Fruit fly (Drosophila melanogaster) whole organism, embryonic: ENCODE data around the gene CG34429.
A peak's percentile ranks its signal among the peaks of the same experiment; 100 is the strongest.

Experiments
- Abd-B ChIP-seq: fragments of 200-800 bp; sonication (Bioruptor generic); optimal IDR thresholded peaks from 2 replicates; lab custom pipeline; 2018; ENCODE audit warnings: missing biosample characterization, mild to moderate bottlenecking, missing genetic modification characterization, moderate library complexity
- Adf1 ChIP-seq: fragments of 200-800 bp; sonication (Bioruptor generic); IDR thresholded peaks from 2 replicates; pipeline ENCODE4 v1.3.6; 2022; ENCODE audit warnings: missing biosample characterization, missing genetic modification characterization
- CG10267 ChIP-seq: fragments of 200-800 bp; sonication (Bioruptor generic); optimal IDR thresholded peaks from 2 replicates; lab custom pipeline; 2018; ENCODE audit warnings: missing biosample characterization, mild to moderate bottlenecking, missing genetic modification characterization, moderate library complexity
- CG10543 ChIP-seq: fragments of 200-800 bp; sonication (Bioruptor generic); optimal IDR thresholded peaks from 3 replicates; lab custom pipeline; 2017; ENCODE audit warnings: missing biosample characterization, mild to moderate bottlenecking, missing genetic modification characterization, moderate library complexity
- CG11723 ChIP-seq: fragments of 200-800 bp; sonication (Bioruptor generic); optimal IDR thresholded peaks from 2 replicates; lab custom pipeline; 2017; ENCODE audit warnings: missing biosample characterization, mild to moderate bottlenecking, missing genetic modification characterization
- CG12769 ChIP-seq: fragments of 200-800 bp; sonication (Bioruptor generic); optimal IDR thresholded peaks from 2 replicates; lab custom pipeline; 2019; ENCODE audit warnings: missing biosample characterization, mild to moderate bottlenecking, missing genetic modification characterization, moderate library complexity
- CG13775 ChIP-seq: fragments of 200-800 bp; sonication (Bioruptor generic); optimal IDR thresholded peaks from 3 replicates; lab custom pipeline; 2017; ENCODE audit warnings: missing biosample characterization, mild to moderate bottlenecking, missing genetic modification characterization
- CG15479 ChIP-seq: fragments of 200-800 bp; sonication (Bioruptor generic); optimal IDR thresholded peaks from 3 replicates; lab custom pipeline; 2019; ENCODE audit warnings: missing biosample characterization, mild to moderate bottlenecking, missing genetic modification characterization, moderate library complexity
- CG1602 ChIP-seq: fragments of 200-800 bp; sonication (Bioruptor generic); optimal IDR thresholded peaks from 3 replicates; lab custom pipeline; 2016; ENCODE audit warnings: missing biosample characterization, missing genetic modification characterization
- CG30403 ChIP-seq: fragments of 200-800 bp; sonication (Bioruptor generic); optimal IDR thresholded peaks from 3 replicates; lab custom pipeline; 2016; ENCODE audit warnings: missing biosample characterization, missing genetic modification characterization
- CG32532 ChIP-seq: fragments of 200-800 bp; sonication (Bioruptor generic); IDR thresholded peaks from 2 replicates; pipeline ENCODE4 v1.3.6; 2022; ENCODE audit warnings: missing biosample characterization, missing genetic modification characterization
- CG32767 ChIP-seq: fragments of 200-800 bp; sonication (Bioruptor generic); IDR thresholded peaks from 2 replicates; pipeline ENCODE4 v1.3.6; 2022; ENCODE audit warnings: missing biosample characterization, missing genetic modification characterization
- CG32772 ChIP-seq: fragments of 200-800 bp; sonication (Bioruptor generic); IDR thresholded peaks from 2 replicates; pipeline ENCODE4 v1.3.6; 2022; ENCODE audit warnings: missing biosample characterization, missing genetic modification characterization
- CG3407 ChIP-seq: fragments of 200-800 bp; sonication (Bioruptor generic); optimal IDR thresholded peaks from 2 replicates; lab custom pipeline; 2018; ENCODE audit warnings: missing biosample characterization, mild to moderate bottlenecking, missing genetic modification characterization
- CG4360 ChIP-seq: fragments of 200-800 bp; sonication (Bioruptor generic); IDR thresholded peaks from 2 replicates; pipeline ENCODE4 v1.3.6; 2022; ENCODE audit warnings: missing biosample characterization, missing genetic modification characterization
- CG4617 ChIP-seq: fragments of 200-800 bp; sonication (Bioruptor generic); optimal IDR thresholded peaks from 3 replicates; lab custom pipeline; 2016; ENCODE audit warnings: missing biosample characterization, missing genetic modification characterization, borderline replicate concordance
- CG4730 ChIP-seq: fragments of 200-800 bp; sonication (Bioruptor generic); IDR thresholded peaks from 2 replicates; pipeline ENCODE4 v1.3.6; 2022; ENCODE audit warnings: missing biosample characterization, missing genetic modification characterization
- CG6854 ChIP-seq: fragments of 200-800 bp; sonication (Bioruptor generic); optimal IDR thresholded peaks from 3 replicates; lab custom pipeline; 2017; ENCODE audit warnings: missing biosample characterization, mild to moderate bottlenecking, missing genetic modification characterization
- CG7987 ChIP-seq: fragments of 200-800 bp; sonication (Bioruptor generic); optimal IDR thresholded peaks from 2 replicates; lab custom pipeline; 2018; ENCODE audit warnings: missing biosample characterization, mild to moderate bottlenecking, missing genetic modification characterization, moderate library complexity
- CG8478 ChIP-seq: fragments of >200 bp; optimal IDR thresholded peaks from 2 replicates; lab custom pipeline; 2018
- Dp ChIP-seq: fragments of 200-800 bp; sonication (Bioruptor generic); optimal IDR thresholded peaks from 2 replicates; lab custom pipeline; 2018; ENCODE audit warnings: missing biosample characterization, mild to moderate bottlenecking, missing genetic modification characterization, moderate library complexity
- Gsc ChIP-seq: fragments of 200-800 bp; sonication (Bioruptor generic); IDR thresholded peaks from 2 replicates; pipeline ENCODE4 v1.3.6; 2022; ENCODE audit warnings: missing biosample characterization, missing genetic modification characterization
- HLH3B ChIP-seq: fragments of 200-800 bp; sonication (Bioruptor generic); IDR thresholded peaks from 2 replicates; pipeline ENCODE4 v1.3.6; 2022; ENCODE audit warnings: missing biosample characterization, missing genetic modification characterization
- Hand ChIP-seq: fragments of 200-800 bp; sonication (Bioruptor generic); optimal IDR thresholded peaks from 2 replicates; lab custom pipeline; 2017; ENCODE audit warnings: mild to moderate bottlenecking, missing biosample characterization, missing genetic modification reagents, missing genetic modification characterization
- Lim3 ChIP-seq: fragments of 200-800 bp; sonication (Bioruptor generic); IDR thresholded peaks from 2 replicates; pipeline ENCODE4 v1.3.6; 2022; ENCODE audit warnings: missing biosample characterization, missing genetic modification characterization
- Mad ChIP-seq: fragments of 200-800 bp; sonication (Bioruptor generic); optimal IDR thresholded peaks from 2 replicates; lab custom pipeline; 2016; ENCODE audit warnings: missing biosample characterization, missing genetic modification characterization
- Max ChIP-seq: fragments of 200-800 bp; sonication (Bioruptor generic); optimal IDR thresholded peaks from 2 replicates; lab custom pipeline; 2016; ENCODE audit warnings: missing biosample characterization, mild to moderate bottlenecking, missing genetic modification characterization
- Nf-YC ChIP-seq: fragments of 200-800 bp; optimal IDR thresholded peaks from 3 replicates; lab custom pipeline; 2019; ENCODE audit warnings: missing biosample characterization, mild to moderate bottlenecking, missing genetic modification characterization, moderate library complexity
- aop ChIP-seq: fragments of 200-800 bp; sonication (Bioruptor generic); IDR thresholded peaks from 2 replicates; pipeline ENCODE4 v1.3.6; 2022; ENCODE audit warnings: missing biosample characterization, missing genetic modification characterization
- ash1 ChIP-seq: fragments of 200-800 bp; sonication (Bioruptor generic); optimal IDR thresholded peaks from 2 replicates; lab custom pipeline; 2018; ENCODE audit warnings: missing biosample characterization, mild to moderate bottlenecking, missing genetic modification characterization
- az2 ChIP-seq: fragments of 200-800 bp; sonication (Bioruptor generic); optimal IDR thresholded peaks from 3 replicates; lab custom pipeline; 2016; ENCODE audit warnings: missing biosample characterization, missing genetic modification characterization
- bbx ChIP-seq: fragments of 200-800 bp; sonication (Bioruptor generic); IDR thresholded peaks from 2 replicates; pipeline ENCODE4 v1.3.6; 2022; ENCODE audit warnings: missing biosample characterization, missing genetic modification characterization; ENCODE audit not compliant: partially characterized antibody
- bsh ChIP-seq, 2 experiments: fragments of 200-800 bp; sonication (Bioruptor generic); optimal IDR thresholded peaks; 2 replicates each; lab custom pipeline; 2017 to 2018; ENCODE audit warnings: mild to moderate bottlenecking in 2 of 2, missing biosample characterization in 2 of 2, missing genetic modification characterization in 2 of 2, moderate library complexity in 1 of 2
- cad ChIP-seq: fragments of >200 bp; optimal IDR thresholded peaks from 2 replicates; lab custom pipeline; 2017; ENCODE audit warnings: missing biosample characterization, missing genetic modification characterization
- croc ChIP-seq: fragments of 200-800 bp; sonication (Bioruptor generic); conservative IDR thresholded peaks from 3 replicates; pipeline ENCODE4 v1.3.6; 2022; ENCODE audit warnings: missing biosample characterization, missing genetic modification characterization
- dm ChIP-seq: fragments of 200-800 bp; sonication (Bioruptor generic); optimal IDR thresholded peaks from 3 replicates; lab custom pipeline; 2016; ENCODE audit warnings: missing biosample characterization, missing genetic modification characterization
- emc ChIP-seq: fragments of 200-800 bp; sonication (Bioruptor generic); optimal IDR thresholded peaks from 2 replicates; lab custom pipeline; 2016; ENCODE audit warnings: missing biosample characterization, missing genetic modification characterization
- en ChIP-seq: fragments of 200-800 bp; sonication (Bioruptor generic); optimal IDR thresholded peaks from 2 replicates; lab custom pipeline; 2016; ENCODE audit warnings: missing biosample characterization, missing genetic modification characterization
- fd3F ChIP-seq: fragments of 200-800 bp; sonication (Bioruptor generic); optimal IDR thresholded peaks from 2 replicates; lab custom pipeline; 2018; ENCODE audit warnings: missing biosample characterization, mild to moderate bottlenecking, missing genetic modification characterization, moderate library complexity
- hth ChIP-seq: fragments of >200 bp; optimal IDR thresholded peaks from 2 replicates; lab custom pipeline; 2017; ENCODE audit warnings: inconsistent platforms
- lola ChIP-seq, 3 experiments: fragments of >200 bp in 2 of 3; fragments of 200-800 bp in 1 of 3; sonication (Bioruptor generic) in 1 of 3; optimal IDR thresholded peaks; 2 replicates each; lab custom pipeline; 2017 to 2019; ENCODE audit warnings: missing biosample characterization in 3 of 3, missing genetic modification characterization in 3 of 3, mild to moderate bottlenecking in 1 of 3, moderate library complexity in 1 of 3
- phol ChIP-seq: fragments of 200-800 bp; sonication (Bioruptor generic); optimal IDR thresholded peaks from 3 replicates; lab custom pipeline; 2018; ENCODE audit warnings: missing biosample characterization, mild to moderate bottlenecking, missing genetic modification characterization, moderate library complexity
- psq ChIP-seq: fragments of 200-800 bp; sonication (Bioruptor generic); optimal IDR thresholded peaks from 2 replicates; lab custom pipeline; 2017; ENCODE audit warnings: missing biosample characterization, missing genetic modification characterization
- shn ChIP-seq: fragments of 200-800 bp; sonication (Bioruptor generic); optimal IDR thresholded peaks from 3 replicates; lab custom pipeline; 2016; ENCODE audit warnings: missing biosample characterization, missing genetic modification characterization
- sr ChIP-seq: fragments of 200-800 bp; sonication (Bioruptor generic); IDR thresholded peaks from 3 replicates; pipeline ENCODE4 v1.3.6; 2022; ENCODE audit warnings: missing biosample characterization, missing genetic modification characterization
- trem ChIP-seq: fragments of 200-800 bp; optimal IDR thresholded peaks from 3 replicates; lab custom pipeline; 2019; ENCODE audit warnings: missing biosample characterization, mild to moderate bottlenecking, missing genetic modification characterization, moderate library complexity
- ttk ChIP-seq: fragments of 200-800 bp; sonication (Bioruptor generic); IDR thresholded peaks from 2 replicates; pipeline ENCODE4 v2.1.2; 2022; ENCODE audit warnings: missing biosample characterization, missing genetic modification characterization
- vfl ChIP-seq: fragments of 200-800 bp; sonication (Bioruptor generic); optimal IDR thresholded peaks from 2 replicates; lab custom pipeline; 2016; ENCODE audit warnings: missing biosample characterization, missing genetic modification characterization
- wek ChIP-seq: fragments of 200-800 bp; sonication (Bioruptor generic); optimal IDR thresholded peaks from 3 replicates; lab custom pipeline; 2018; ENCODE audit warnings: missing biosample characterization, mild to moderate bottlenecking, missing genetic modification characterization, moderate library complexity
- wor ChIP-seq: fragments of 200-800 bp; sonication (Bioruptor generic); IDR thresholded peaks from 2 replicates; pipeline ENCODE4 v1.3.6; 2022; ENCODE audit warnings: missing biosample characterization, missing genetic modification characterization
- yki ChIP-seq: fragments of >200 bp; optimal IDR thresholded peaks from 3 replicates; lab custom pipeline; 2018

The CG34429 gene

DNA sequence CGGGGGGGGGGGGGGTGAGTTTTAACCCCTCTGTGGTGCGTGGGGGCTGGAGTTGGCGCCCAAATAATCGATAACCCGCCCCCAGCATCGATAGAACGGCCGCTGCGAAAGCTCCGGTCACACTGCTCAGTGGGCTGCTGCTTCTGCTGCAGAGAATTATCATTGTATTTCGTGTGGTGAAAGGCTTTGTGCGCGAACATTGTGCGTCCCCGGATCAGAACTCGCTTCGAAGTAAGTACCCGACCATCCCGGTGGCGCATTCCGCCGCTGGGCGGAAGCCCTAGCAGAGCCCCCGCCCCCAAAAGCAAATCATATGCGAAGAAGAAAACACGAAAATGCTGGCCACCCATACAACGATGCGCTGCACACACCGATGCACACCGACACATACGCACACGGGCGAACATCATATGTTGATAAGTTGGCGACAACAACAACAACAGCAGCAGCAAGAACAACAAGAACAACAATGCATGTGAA, 18.5 kb upstream of the CG34429 start, which contains the start of gene Syx13 (continued):
- TF ChIP-seq CG15479 (GFP tag; lab: Kevin White, UChicago) = peak; percentile 31
- no peak for TF ChIP-seq Hand
- peak; percentile 78 for TF ChIP-seq Adf1 (GFP tag; lab: Robert Waterston, UW)
- TF ChIP-seq shn (GFP tag; lab: Kevin White, UChicago) = no peak
- TF ChIP-seq HLH3B = no peak
- TF ChIP-seq croc (GFP tag; lab: Robert Waterston, UW) = no peak
- TF ChIP-seq emc = no peak
- TF ChIP-seq CG32767 (GFP tag; lab: Robert Waterston, UW) = 0 out of 2 replicates have a peak, but pooled peaks have one; percentile 22
- peak; percentile 41 for TF ChIP-seq CG10267 (tag; lab: Kevin White, UChicago)
- TF ChIP-seq hth (lab: Kevin White, UChicago) = no peak
- TF ChIP-seq CG32532 (GFP tag; lab: Robert Waterston, UW) = 0 out of 2 replicates have a peak, but pooled peaks have one; percentile 17
- no peak for TF ChIP-seq CG4730 (GFP tag; lab: Robert Waterston, UW)
- TF ChIP-seq Mad (GFP tag; lab: Kevin White, UChicago) = peak; percentile 17
- no peak for TF ChIP-seq wor (GFP tag; lab: Robert Waterston, UW)
- peak; percentile 80 for TF ChIP-seq Dp (GFP tag; lab: Kevin White, UChicago)
- TF ChIP-seq phol (tag; lab: Kevin White, UChicago) = peak; percentile 34
- peak; percentile 59 for TF ChIP-seq Nf-YC
- peak; percentile 11 for TF ChIP-seq CG7987
- no peak for TF ChIP-seq bsh (GFP tag; optimal IDR thresholded peaks at IDR 0.05; lab: Kevin White, UChicago)
- TF ChIP-seq bbx (GFP tag; lab: Robert Waterston, UW) = peak; percentile 84
- no peak for TF ChIP-seq Max (GFP tag; lab: Kevin White, UChicago)
- peak; percentile 59; the same call in 1 of the 3 replicates for TF ChIP-seq sr
- no peak for TF ChIP-seq CG6854 (GFP tag; lab: Kevin White, UChicago)
- no peak for TF ChIP-seq ash1
- no peak for TF ChIP-seq aop
- peak; percentile 52 for TF ChIP-seq ttk (GFP tag; lab: Robert Waterston, UW)
- peak; percentile 75 for TF ChIP-seq trem (tag; lab: Kevin White, UChicago)
- no peak for TF ChIP-seq yki (lab: Kevin White, UChicago)
- no peak for TF ChIP-seq CG11723 (GFP tag; lab: Kevin White, UChicago)
- TF ChIP-seq fd3F (GFP tag; lab: Kevin White, UChicago) = no peak
- TF ChIP-seq CG1602 (GFP tag; lab: Kevin White, UChicago) = no peak
- TF ChIP-seq CG4617 (GFP tag; lab: Kevin White, UChicago) = peak; percentile 84
- no peak for TF ChIP-seq Abd-B (GFP tag; lab: Kevin White, UChicago)
- TF ChIP-seq lola (GFP tag; optimal IDR thresholded peaks at IDR 0.05; lab: Kevin White, UChicago) = no peak
- TF ChIP-seq CG12769 (tag; lab: Kevin White, UChicago) = peak; percentile 6
- no peak for TF ChIP-seq Gsc (GFP tag; lab: Robert Waterston, UW)
- TF ChIP-seq wek (GFP tag; lab: Kevin White, UChicago) = no peak
- TF ChIP-seq dm = peak; percentile 26
- TF ChIP-seq CG32772 (GFP tag; lab: Robert Waterston, UW) = no peak
- TF ChIP-seq CG8478 (lab: Kevin White, UChicago) = peak; percentile 86
- no peak for TF ChIP-seq CG3407 (GFP tag; lab: Kevin White, UChicago)
- no peak for TF ChIP-seq CG30403 (GFP tag; lab: Kevin White, UChicago)
- no peak for TF ChIP-seq cad (GFP tag; lab: Kevin White, UChicago)
- peak; percentile 80 for TF ChIP-seq CG10543
- no peak for TF ChIP-seq Lim3
- TF ChIP-seq CG13775 = peak; percentile 13
- TF ChIP-seq az2 (GFP tag; lab: Kevin White, UChicago) = no peak
- no peak for TF ChIP-seq psq (GFP tag; lab: Kevin White, UChicago)
- no peak for TF ChIP-seq en (GFP tag; lab: Kevin White, UChicago)
- peak; percentile 99 for TF ChIP-seq CG4360 (GFP tag; lab: Robert Waterston, UW)
- no peak for TF ChIP-seq vfl (GFP tag; lab: Kevin White, UChicago)
